Worm (Caenorhabditis elegans) whole organism, midembryonic: Measurements from ENCODE around the gene C40A11.3.
"Not testable (repeated sequence)": the region's sequence is repeated elsewhere in the genome, so short reads cannot be mapped to it uniquely, and the experiment has no call there.

ENCODE experiments used
- T22C8.4 ChIP-seq: fragments of 200-800 bp; sonication (Bioruptor generic); IDR thresholded peaks from 2 replicates; pipeline ENCODE4 v1.3.6; 2022; ENCODE audit warnings: missing genetic modification characterization, missing compliant biosample characterization
- cog-1 ChIP-seq: sonication (generic microtip); optimal IDR thresholded peaks from 2 replicates; lab custom pipeline; 2016; ENCODE audit warnings: missing genetic modification characterization, missing compliant biosample characterization
- flt-1 ChIP-seq: fragments of 200-800 bp; sonication (Bioruptor generic); IDR thresholded peaks from 2 replicates; pipeline ENCODE4 v1.3.6; 2022; ENCODE audit warnings: missing genetic modification characterization, missing compliant biosample characterization
- klf-2 ChIP-seq: fragments of 200-800 bp; sonication (Bioruptor generic); conservative IDR thresholded peaks from 2 replicates; pipeline ENCODE4 v1.3.6; 2022; ENCODE audit warnings: missing genetic modification reagents, missing genetic modification characterization, missing compliant biosample characterization
- med-1 ChIP-seq: sonication (generic microtip); optimal IDR thresholded peaks from 2 replicates; lab custom pipeline; 2017; ENCODE audit warnings: missing genetic modification characterization, mild to moderate bottlenecking, missing compliant biosample characterization, antibody characterized with exemption, missing genetic modification reagents; ENCODE audit not compliant: insufficient read depth
- ref-1 ChIP-seq: fragments of 200-800 bp; sonication (Bioruptor generic); conservative IDR thresholded peaks from 2 replicates; pipeline ENCODE4 v1.3.6; 2022; ENCODE audit warnings: missing genetic modification reagents, missing genetic modification characterization, missing compliant biosample characterization
- tab-1 ChIP-seq: fragments of 200-800 bp; sonication (Bioruptor generic); IDR thresholded peaks from 2 replicates; pipeline ENCODE4 v1.3.6; 2022; ENCODE audit warnings: missing genetic modification characterization, missing compliant biosample characterization
- ztf-23 ChIP-seq: fragments of 200-800 bp; sonication (Bioruptor generic); IDR thresholded peaks from 2 replicates; pipeline ENCODE4 v1.3.6; 2022; ENCODE audit warnings: missing genetic modification reagents, missing genetic modification characterization, missing compliant biosample characterization
- ztf-29 ChIP-seq: fragments of 200-800 bp; sonication (Bioruptor generic); IDR thresholded peaks from 2 replicates; pipeline ENCODE4 v1.3.6; 2022; ENCODE audit warnings: missing genetic modification reagents, missing genetic modification characterization, missing compliant biosample characterization

C40A11.3 gene

ce11 chrII:2150485-2150985 lies 9.6 kb downstream of the C40A11.3 start, which contains the start of the genes C40A11.7 and C40A11.8:
TSS of gene C40A11.7 (minus strand) at chrII:2150585.
TSS of gene C40A11.8 (minus strand) at chrII:2150935.
- TF ChIP-seq flt-1 (GFP tag; lab: Robert Waterston, UW), result no peak

DNA sequence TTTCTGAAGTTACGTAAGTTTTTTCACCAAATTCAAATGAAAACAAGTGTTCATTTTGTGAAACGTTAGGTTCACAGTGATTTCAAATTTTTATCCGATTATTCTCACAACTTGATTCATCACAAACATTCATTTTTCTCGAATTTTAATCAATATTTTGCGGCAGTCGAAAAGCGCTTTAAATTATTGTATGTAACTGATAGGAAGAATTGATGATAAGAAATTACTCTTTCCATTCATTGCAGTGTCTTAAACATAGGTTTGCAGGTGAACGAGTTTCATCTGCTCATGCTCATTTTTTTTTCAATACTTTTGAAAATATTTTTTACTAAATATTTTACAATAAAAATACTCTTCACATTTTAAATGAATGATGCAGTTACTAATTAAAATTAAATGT lies 11.5 kb downstream of the C40A11.3 start:
- TF ChIP-seq tab-1 (GFP tag; lab: Robert Waterston, UW) (no peak), klf-2 (GFP tag; lab: Robert Waterston, UW) (no peak), cog-1 (tag; lab: Kevin White, UChicago) (no peak), flt-1 (GFP tag; lab: Robert Waterston, UW) (no peak), med-1 (GFP tag; lab: Kevin White, UChicago) (no peak), T22C8.4 (GFP tag; lab: Robert Waterston, UW) (no peak), ref-1 (no peak), ztf-29 (no peak), ztf-23 (no peak)

DNA sequence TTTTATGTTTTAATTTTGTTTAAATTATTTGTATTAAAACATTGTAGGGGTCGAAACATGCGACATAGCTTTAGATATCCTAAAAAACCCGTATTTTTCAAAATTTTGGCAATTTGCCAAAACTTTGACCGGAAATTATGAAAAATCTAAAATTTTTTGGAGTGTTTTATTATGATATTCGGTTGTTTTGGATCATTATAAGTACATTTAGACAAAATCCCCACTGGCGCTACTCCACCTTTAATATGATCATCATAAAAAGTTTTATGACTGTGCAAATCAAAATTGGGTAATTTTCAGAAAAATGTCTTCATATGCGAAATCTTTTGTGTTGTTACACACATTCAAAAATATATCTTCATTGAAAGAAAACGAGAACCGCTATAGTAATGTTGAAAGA lies 12.8 kb downstream of the C40A11.3 start, which contains the start of gene math-18:
Gene math-18, plus strand, starts transcription at position 301 of the 400 bp plus-strand sequence.
- TF ChIP-seq flt-1 (GFP tag; lab: Robert Waterston, UW); med-1 (GFP tag; lab: Kevin White, UChicago); ztf-23: not testable (repeated sequence)

- not testable (repeated sequence) for TF ChIP-seq T22C8.4 (GFP tag; lab: Robert Waterston, UW); tab-1 (GFP tag; lab: Robert Waterston, UW); med-1 (GFP tag; lab: Kevin White, UChicago)
Measured at ce11 chrII:2163370-2163882, 22.5 kb downstream of the C40A11.3 start, which contains the start of gene C33C12.11. TSS of gene C33C12.11 (minus strand) at chrII:2163832.

DNA sequence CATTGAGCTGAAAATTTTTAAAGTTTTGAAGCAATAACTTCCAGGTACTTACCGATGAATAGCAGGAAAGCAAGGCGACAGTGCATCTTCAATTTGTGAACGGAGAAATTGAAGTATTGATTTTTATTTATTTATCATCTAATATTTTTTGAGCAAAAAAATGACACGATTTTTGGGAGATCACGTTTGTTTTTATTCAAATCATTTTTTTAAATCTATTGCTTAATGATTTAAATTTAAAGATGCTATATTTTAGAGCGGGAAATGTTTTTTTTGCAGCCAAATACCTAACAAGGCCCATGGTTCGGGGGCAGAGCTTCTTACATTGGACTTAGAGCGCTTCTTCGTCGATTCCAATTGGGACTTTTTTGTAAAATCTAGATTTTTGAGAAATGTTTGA lies 25.5 kb downstream of the C40A11.3 start, which contains the start of gene C33C12.4:
Gene C33C12.4, minus strand, starts transcription at position 101 of the 400 bp plus-strand sequence.
- TF ChIP-seq med-1 (GFP tag; lab: Kevin White, UChicago), result no peak
- TF ChIP-seq klf-2 (GFP tag; lab: Robert Waterston, UW), result no peak

ce11 chrII:2168374-2168773 lies 27.5 kb downstream of the C40A11.3 start, which contains the start of gene fbxb-38:
TSS of gene fbxb-38 (minus strand) at chrII:2168763.
- TF ChIP-seq flt-1 (GFP tag; lab: Robert Waterston, UW), result no peak
- TF ChIP-seq ztf-23, result no peak
- TF ChIP-seq ztf-29, result no peak
- TF ChIP-seq ref-1, result no peak
- no peak for TF ChIP-seq klf-2 (GFP tag; lab: Robert Waterston, UW)
- TF ChIP-seq cog-1 (tag; lab: Kevin White, UChicago), result no peak
- no peak for TF ChIP-seq tab-1 (GFP tag; lab: Robert Waterston, UW)
- TF ChIP-seq med-1 (GFP tag; lab: Kevin White, UChicago), result no peak
- TF ChIP-seq T22C8.4 (GFP tag; lab: Robert Waterston, UW), result no peak

- TF ChIP-seq tab-1 (GFP tag; lab: Robert Waterston, UW) (no peak), flt-1 (GFP tag; lab: Robert Waterston, UW) (no peak), klf-2 (GFP tag; lab: Robert Waterston, UW) (no peak), ztf-23 (no peak), med-1 (GFP tag; lab: Kevin White, UChicago) (no peak), cog-1 (tag; lab: Kevin White, UChicago) (no peak), ref-1 (no peak), T22C8.4 (GFP tag; lab: Robert Waterston, UW) (no peak)
Measured at ce11 chrII:2170085-2170484, 29.2 kb downstream of the C40A11.3 start, which contains the start of gene C33C12.12. TSS of gene C33C12.12 (minus strand) at chrII:2170185.

DNA sequence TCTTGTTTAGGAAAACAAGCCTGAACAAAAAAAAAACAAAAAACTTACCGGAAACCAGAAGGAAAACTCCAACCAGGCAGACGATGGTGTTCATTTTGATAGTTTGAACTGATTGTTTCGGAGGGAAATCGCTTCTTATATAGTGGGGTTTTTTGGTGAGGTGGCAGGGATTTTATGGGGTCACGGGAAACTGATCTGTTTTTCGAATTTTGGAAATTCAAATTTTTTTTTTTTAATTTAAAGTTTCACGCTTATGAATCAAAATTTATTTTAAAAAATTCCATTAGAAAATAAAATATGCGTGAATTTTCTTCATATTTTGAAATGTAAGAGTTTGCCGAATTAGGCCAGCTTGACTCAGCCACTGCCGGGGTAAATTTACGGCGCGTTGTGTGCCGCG lies 34.5 kb downstream of the C40A11.3 start, which contains the start of gene C33C12.7:
Gene C33C12.7, minus strand, starts transcription at position 101 of the 400 bp plus-strand sequence.
- TF ChIP-seq cog-1 (tag; lab: Kevin White, UChicago) (no peak), ztf-23 (no peak), ref-1 (no peak), flt-1 (GFP tag; lab: Robert Waterston, UW) (no peak), ztf-29 (no peak), T22C8.4 (GFP tag; lab: Robert Waterston, UW) (no peak), klf-2 (GFP tag; lab: Robert Waterston, UW) (no peak), tab-1 (GFP tag; lab: Robert Waterston, UW) (no peak), med-1 (GFP tag; lab: Kevin White, UChicago) (no peak)

ce11 chrII:2176688-2177087 lies 35.8 kb downstream of the C40A11.3 start, which contains the start of gene gba-1:
TSS of gene gba-1 (plus strand) at chrII:2176741.
- TF ChIP-seq flt-1 (GFP tag; lab: Robert Waterston, UW) (no peak), ztf-29 (no peak), klf-2 (GFP tag; lab: Robert Waterston, UW) (no peak), med-1 (GFP tag; lab: Kevin White, UChicago) (no peak), tab-1 (GFP tag; lab: Robert Waterston, UW) (no peak), cog-1 (tag; lab: Kevin White, UChicago) (no peak), ztf-23 (no peak), ref-1 (no peak), T22C8.4 (GFP tag; lab: Robert Waterston, UW) (no peak)

- TF ChIP-seq ztf-23 (no peak), T22C8.4 (GFP tag; lab: Robert Waterston, UW) (no peak), ref-1 (no peak)
Measured at ce11 chrII:2177735-2178134, 36.8 kb downstream of the C40A11.3 start.
